Worm (Caenorhabditis elegans): ENCODE data around the gene nhr-192.

- TF ChIP-seq ama-1 (optimal IDR thresholded peaks at IDR 0.05), result no peak
- TF ChIP-seq snpc-4 (tag; optimal IDR thresholded peaks at IDR 0.05), result no peak
- TF ChIP-seq fkh-10 (GFP tag; optimal IDR thresholded peaks at IDR 0.05), result no peak
- no peak for TF ChIP-seq sup-37 (GFP tag; optimal IDR thresholded peaks at IDR 0.05)
- TF ChIP-seq elt-2 (tag; optimal IDR thresholded peaks at IDR 0.05), result no peak
- TF ChIP-seq Y116A8C.19 (tag; optimal IDR thresholded peaks at IDR 0.05; ENCODE audit: borderline replicate concordance), result no peak
- TF ChIP-seq nhr-71 (tag; optimal IDR thresholded peaks at IDR 0.05), result no peak
- no peak for TF ChIP-seq sptf-1 (tag; optimal IDR thresholded peaks at IDR 0.05)
- TF ChIP-seq dpl-1 (GFP tag; optimal IDR thresholded peaks at IDR 0.05), result no peak
- TF ChIP-seq ceh-88 (GFP tag; IDR thresholded peaks at IDR 0.05), result no peak
- TF ChIP-seq pag-3 (tag; optimal IDR thresholded peaks at IDR 0.05; ENCODE audit: borderline replicate concordance, insufficient read depth), result no peak
Observed at ce11 chrV:10072721-10073120, 2.3 kb upstream of the nhr-192 start.

Measured in whole organism, L1 larva.